Fruit fly (Drosophila melanogaster) whole organism, prepupa: ENCODE data around the gene CG14036.

Experiments
- Blimp-1 ChIP-seq: fragments of 200-800 bp; sonication (Bioruptor generic); optimal IDR thresholded peaks from 3 replicates; lab custom pipeline; 2017; ENCODE audit warnings: missing biosample characterization, missing genetic modification characterization, mild to moderate bottlenecking, moderate library complexity, missing genetic modification reagents
- CG11294 ChIP-seq: fragments of 200-800 bp; sonication (Bioruptor generic); IDR thresholded peaks from 2 replicates; pipeline ENCODE4 v1.3.6; 2022; ENCODE audit warnings: missing biosample characterization, missing genetic modification characterization
- CG11762 ChIP-seq: fragments of 200-800 bp; sonication (Bioruptor generic); optimal IDR thresholded peaks from 3 replicates; lab custom pipeline; 2016; ENCODE audit warnings: missing biosample characterization, missing genetic modification characterization; ENCODE audit not compliant: insufficient read depth
- CG11902 ChIP-seq: fragments of 200-800 bp; sonication (Bioruptor generic); optimal IDR thresholded peaks from 3 replicates; lab custom pipeline; 2016; ENCODE audit warnings: missing biosample characterization, missing genetic modification characterization
- CG16779 ChIP-seq: fragments of 200-800 bp; sonication (Bioruptor generic); optimal IDR thresholded peaks from 3 replicates; lab custom pipeline; 2017; ENCODE audit warnings: missing biosample characterization, mild to moderate bottlenecking, missing genetic modification characterization
- CG3032 ChIP-seq: fragments of 200-800 bp; optimal IDR thresholded peaks from 2 replicates; lab custom pipeline; 2019; ENCODE audit warnings: missing biosample characterization, mild to moderate bottlenecking, missing genetic modification characterization, moderate library complexity
- CG31627 ChIP-seq: fragments of 200-800 bp; sonication (Bioruptor generic); optimal IDR thresholded peaks from 3 replicates; lab custom pipeline; 2016; ENCODE audit warnings: missing biosample characterization, missing genetic modification characterization
- CG6792 ChIP-seq: fragments of 200-800 bp; sonication (Bioruptor generic); optimal IDR thresholded peaks from 3 replicates; lab custom pipeline; 2016; ENCODE audit warnings: missing biosample characterization, missing genetic modification characterization
- CG6854 ChIP-seq: fragments of 200-800 bp; sonication (Bioruptor generic); optimal IDR thresholded peaks from 2 replicates; lab custom pipeline; 2017; ENCODE audit warnings: missing biosample characterization, mild to moderate bottlenecking, missing genetic modification characterization
- CG7368 ChIP-seq: fragments of 200-800 bp; sonication (Bioruptor generic); optimal IDR thresholded peaks from 3 replicates; lab custom pipeline; 2016; ENCODE audit warnings: missing biosample characterization, missing genetic modification characterization
- CG8319 ChIP-seq: fragments of 200-800 bp; sonication (Bioruptor generic); optimal IDR thresholded peaks from 3 replicates; lab custom pipeline; 2016; ENCODE audit warnings: missing biosample characterization, missing genetic modification characterization
- CG8632 ChIP-seq: fragments of 200-800 bp; sonication (Bioruptor generic); optimal IDR thresholded peaks from 3 replicates; lab custom pipeline; 2016; ENCODE audit warnings: missing biosample characterization, missing genetic modification characterization
- CG9139 ChIP-seq: fragments of 200-800 bp; sonication (Bioruptor generic); optimal IDR thresholded peaks from 3 replicates; lab custom pipeline; 2017; ENCODE audit warnings: missing biosample characterization, mild to moderate bottlenecking, missing genetic modification characterization
- Eip75B ChIP-seq: fragments of 200-800 bp; sonication (Bioruptor generic); optimal IDR thresholded peaks from 3 replicates; lab custom pipeline; 2016; ENCODE audit warnings: missing biosample characterization, missing genetic modification characterization
- Eip78C ChIP-seq: fragments of 200-800 bp; sonication (Bioruptor generic); peaks from one replicate; lab custom pipeline; 2016; ENCODE audit warnings: missing biosample characterization, missing genetic modification characterization
- Eip93F ChIP-seq: fragments of 200-800 bp; sonication (Bioruptor generic); optimal IDR thresholded peaks from 2 replicates; lab custom pipeline; 2016; ENCODE audit warnings: missing biosample characterization, mild to moderate bottlenecking, missing genetic modification characterization
- Ets96B ChIP-seq: fragments of 200-800 bp; optimal IDR thresholded peaks from 2 replicates; lab custom pipeline; 2019; ENCODE audit warnings: missing biosample characterization, mild to moderate bottlenecking, missing genetic modification characterization, moderate library complexity
- Gug ChIP-seq: fragments of 200-800 bp; sonication (Bioruptor generic); IDR thresholded peaks from 2 replicates; pipeline ENCODE4 v1.3.6; 2022; ENCODE audit warnings: missing biosample characterization, missing genetic modification characterization
- Hr38 ChIP-seq: sonication (Bioruptor generic); optimal IDR thresholded peaks from 2 replicates; lab custom pipeline; 2016; ENCODE audit warnings: missing biosample characterization, missing genetic modification characterization
- Lpt ChIP-seq: fragments of 200-800 bp; sonication (Bioruptor generic); optimal IDR thresholded peaks from 3 replicates; lab custom pipeline; 2016; ENCODE audit warnings: missing biosample characterization, missing genetic modification characterization
- Met ChIP-seq: fragments of 200-800 bp; sonication (Bioruptor generic); optimal IDR thresholded peaks from 3 replicates; lab custom pipeline; 2016; ENCODE audit warnings: missing biosample characterization, missing genetic modification characterization
- OdsH ChIP-seq: fragments of 200-800 bp; sonication (Bioruptor generic); optimal IDR thresholded peaks from 3 replicates; lab custom pipeline; 2016; ENCODE audit warnings: missing biosample characterization, missing genetic modification characterization
- Sox102F ChIP-seq: fragments of 200-800 bp; sonication (Bioruptor generic); optimal IDR thresholded peaks from 2 replicates; lab custom pipeline; 2016; ENCODE audit warnings: missing biosample characterization, mild to moderate bottlenecking, missing genetic modification characterization
- Sox14 ChIP-seq: fragments of 200-800 bp; sonication (Bioruptor generic); optimal IDR thresholded peaks from 3 replicates; lab custom pipeline; 2016; ENCODE audit warnings: missing biosample characterization, missing genetic modification characterization
- Sox15 ChIP-seq: fragments of 200-800 bp; sonication (Bioruptor generic); optimal IDR thresholded peaks from 3 replicates; lab custom pipeline; 2016; ENCODE audit warnings: missing biosample characterization, missing genetic modification characterization
- acj6 ChIP-seq: fragments of 200-800 bp; sonication (Bioruptor generic); optimal IDR thresholded peaks from 3 replicates; lab custom pipeline; 2016; ENCODE audit warnings: missing biosample characterization, missing genetic modification characterization
- dac ChIP-seq: fragments of 200-800 bp; sonication (Bioruptor generic); optimal IDR thresholded peaks from 2 replicates; lab custom pipeline; 2017; ENCODE audit warnings: missing biosample characterization, mild to moderate bottlenecking, missing genetic modification characterization
- dsx ChIP-seq: fragments of 200-800 bp; optimal IDR thresholded peaks from 3 replicates; lab custom pipeline; 2019; ENCODE audit warnings: missing biosample characterization, mild to moderate bottlenecking, missing genetic modification characterization, moderate library complexity; ENCODE audit not compliant: poor library complexity, severe bottlenecking
- eg ChIP-seq: fragments of 200-800 bp; sonication (Bioruptor generic); IDR thresholded peaks from 3 replicates; pipeline ENCODE4 v1.3.6; 2022; ENCODE audit warnings: missing biosample characterization, missing genetic modification characterization
- esn ChIP-seq: fragments of 200-800 bp; sonication (Bioruptor generic); optimal IDR thresholded peaks from 2 replicates; lab custom pipeline; 2016; ENCODE audit warnings: missing biosample characterization, mild to moderate bottlenecking, missing genetic modification characterization, moderate library complexity
- fd59A ChIP-seq: fragments of 200-800 bp; sonication (Bioruptor generic); optimal IDR thresholded peaks from 2 replicates; lab custom pipeline; 2017; ENCODE audit warnings: missing biosample characterization, mild to moderate bottlenecking, missing genetic modification characterization, missing genetic modification reagents
- fd85E ChIP-seq: fragments of 200-800 bp; sonication (Bioruptor generic); optimal IDR thresholded peaks from 3 replicates; lab custom pipeline; 2016; ENCODE audit warnings: missing biosample characterization, missing genetic modification characterization
- fkh ChIP-seq: fragments of 200-800 bp; sonication (Bioruptor generic); optimal IDR thresholded peaks from 3 replicates; lab custom pipeline; 2017; ENCODE audit warnings: missing biosample characterization, mild to moderate bottlenecking, missing genetic modification characterization, moderate library complexity
- lz ChIP-seq: fragments of 200-800 bp; sonication (Bioruptor generic); optimal IDR thresholded peaks from 3 replicates; lab custom pipeline; 2016; ENCODE audit warnings: missing biosample characterization, missing genetic modification characterization
- net ChIP-seq: fragments of 200-800 bp; sonication (Bioruptor generic); optimal IDR thresholded peaks from 3 replicates; lab custom pipeline; 2016; ENCODE audit warnings: missing biosample characterization, missing genetic modification characterization
- pdm3 ChIP-seq: fragments of 200-800 bp; sonication (Bioruptor generic); optimal IDR thresholded peaks from 3 replicates; lab custom pipeline; 2016; ENCODE audit warnings: missing biosample characterization, missing genetic modification characterization
- salr ChIP-seq, 2 experiments: fragments of 200-800 bp; sonication (Bioruptor generic); optimal IDR thresholded peaks; 3 replicates each; lab custom pipeline; 2016 to 2018; ENCODE audit warnings: missing biosample characterization in 2 of 2, missing genetic modification characterization in 2 of 2, mild to moderate bottlenecking in 1 of 2
- spab ChIP-seq: fragments of 200-800 bp; sonication (Bioruptor generic); optimal IDR thresholded peaks from 2 replicates; lab custom pipeline; 2017; ENCODE audit warnings: missing biosample characterization, mild to moderate bottlenecking, missing genetic modification characterization, missing genetic modification reagents
- ss ChIP-seq, 2 experiments: fragments of 200-800 bp; sonication (Bioruptor generic); optimal IDR thresholded peaks; 2 replicates in 1 of 2; 3 replicates in 1 of 2; lab custom pipeline; 2017 to 2018; ENCODE audit warnings: mild to moderate bottlenecking in 2 of 2, missing biosample characterization in 2 of 2, missing genetic modification characterization in 2 of 2, moderate library complexity in 1 of 2
- vri ChIP-seq: fragments of 200-800 bp; sonication (Bioruptor generic); optimal IDR thresholded peaks from 3 replicates; lab custom pipeline; 2016; ENCODE audit warnings: missing biosample characterization, mild to moderate bottlenecking, missing genetic modification characterization

CG14036 gene

dm6 chr2L:5052367-5052914 is 2.4 kb downstream of the CG14036 start, which contains the start of gene senju (continued):
- peak; percentile 48 for TF ChIP-seq Blimp-1
- peak; percentile 80 for TF ChIP-seq CG8632 (GFP tag; lab: Kevin White, UChicago)
- peak; percentile 76 for TF ChIP-seq fd85E (GFP tag; lab: Kevin White, UChicago)
- peak; percentile 90 for TF ChIP-seq net (GFP tag; lab: Kevin White, UChicago)
- TF ChIP-seq Gug (GFP tag; lab: Robert Waterston, UW), result peak; percentile 61
- peak; percentile 77 for TF ChIP-seq CG6854 (GFP tag; lab: Kevin White, UChicago)
- peak; percentile 77 for TF ChIP-seq Ets96B (tag; lab: Kevin White, UChicago)
- peak; percentile 80 for TF ChIP-seq dac
- TF ChIP-seq CG31627 (GFP tag; lab: Kevin White, UChicago), result peak; percentile 89
- TF ChIP-seq salr (GFP tag; optimal IDR thresholded peaks at IDR 0.05; lab: Kevin White, UChicago), result peak; percentile 66 to 67
- TF ChIP-seq Sox102F (GFP tag; lab: Kevin White, UChicago), result peak; percentile 86
- peak; percentile 75 for TF ChIP-seq CG11762
- TF ChIP-seq OdsH, result peak; percentile 88
- TF ChIP-seq Sox15, result peak; percentile 73
- peak; percentile 59 for TF ChIP-seq dsx
- TF ChIP-seq CG16779, result peak; percentile 58
- TF ChIP-seq CG7368 (GFP tag; lab: Kevin White, UChicago), result peak; percentile 83
- TF ChIP-seq spab (GFP tag; lab: Kevin White, UChicago), result peak; percentile 75
- peak; percentile 62 for TF ChIP-seq CG11294 (GFP tag; lab: Robert Waterston, UW)
- no peak for TF ChIP-seq Eip93F (GFP tag; lab: Kevin White, UChicago)
- peak; percentile 87 for TF ChIP-seq Met (GFP tag; lab: Kevin White, UChicago)
- TF ChIP-seq CG9139 (GFP tag; lab: Kevin White, UChicago), result peak; percentile 51
- peak; percentile 92 for TF ChIP-seq esn (GFP tag; lab: Kevin White, UChicago)
- peak; percentile 72 for TF ChIP-seq CG11902 (GFP tag; lab: Kevin White, UChicago)
- peak; percentile 89 for TF ChIP-seq lz (GFP tag; lab: Kevin White, UChicago)
- peak; percentile 90 for TF ChIP-seq pdm3 (GFP tag; lab: Kevin White, UChicago)
- peak; percentile 80 for TF ChIP-seq CG8319 (GFP tag; lab: Kevin White, UChicago)
- peak; percentile 57 for TF ChIP-seq fd59A (GFP tag; lab: Kevin White, UChicago)
- TF ChIP-seq acj6, result peak; percentile 86
- TF ChIP-seq Sox14 (GFP tag; lab: Kevin White, UChicago), result peak; percentile 91
- peak; percentile 85 for TF ChIP-seq vri (GFP tag; lab: Kevin White, UChicago)
- peak; percentile 83 for TF ChIP-seq fkh (GFP tag; lab: Kevin White, UChicago)
- TF ChIP-seq Lpt, result peak; percentile 79
- TF ChIP-seq CG6792 (GFP tag; lab: Kevin White, UChicago), result peak; percentile 90
- TF ChIP-seq CG3032 (tag; lab: Kevin White, UChicago), result peak; percentile 68
- TF ChIP-seq Eip75B (GFP tag; lab: Kevin White, UChicago), result peak; percentile 83
- TF ChIP-seq ss (GFP tag; optimal IDR thresholded peaks at IDR 0.05; lab: Kevin White, UChicago), result peak; percentile 71 to 73
- peak; percentile 91 for TF ChIP-seq eg (GFP tag; lab: Robert Waterston, UW)

- peak; percentile 8 for TF ChIP-seq Eip78C (GFP tag; lab: Kevin White, UChicago)
- no peak for TF ChIP-seq Hr38 (GFP tag; lab: Kevin White, UChicago)
Observed at dm6 chr2L:5050825-5051224, 4.0 kb downstream of the CG14036 start, which contains the start of gene CG9121. Gene CG9121, minus strand, starts transcription at chr2L:5051062.
